Worm (Caenorhabditis elegans): ENCODE data around the gene str-129.

- TF ChIP-seq ama-1 (optimal IDR thresholded peaks at IDR 0.05), result no peak
- TF ChIP-seq sea-1 (GFP tag; conservative IDR thresholded peaks at IDR 0.05), result no peak
- no peak for TF ChIP-seq F13C5.2 (tag; optimal IDR thresholded peaks at IDR 0.05)
- no peak for TF ChIP-seq hmg-4 (GFP tag; optimal IDR thresholded peaks at IDR 0.05)
- TF ChIP-seq aly-1 (tag; optimal IDR thresholded peaks at IDR 0.05), result no peak
- no peak for TF ChIP-seq tbx-37 (GFP tag; conservative IDR thresholded peaks at IDR 0.05)
- TF ChIP-seq hnd-1 (tag; optimal IDR thresholded peaks at IDR 0.05), result no peak
- TF ChIP-seq tbx-11 (GFP tag; IDR thresholded peaks at IDR 0.05), result no peak
- no peak for TF ChIP-seq ceh-13 (GFP tag; optimal IDR thresholded peaks at IDR 0.05)
- TF ChIP-seq ceh-36 (tag; optimal IDR thresholded peaks at IDR 0.05), result no peak
- no peak for TF ChIP-seq tra-4 (tag; optimal IDR thresholded peaks at IDR 0.05)
- TF ChIP-seq scrt-1 (GFP tag; IDR thresholded peaks at IDR 0.05), result no peak
Measured at ce11 chrV:8104473-8104872, 12.2 kb upstream of the str-129 start, which contains the start of gene srlf-16.
